Fruit fly (Drosophila melanogaster): Measurements from ENCODE around the gene Stip1.
A peak's percentile ranks its signal among the peaks of the same experiment; 100 is the strongest.

- peak; percentile 18 for TF ChIP-seq Snoo (tag; optimal IDR thresholded peaks at IDR 0.05)
- TF ChIP-seq CG4496 (GFP tag; IDR thresholded peaks at IDR 0.05): peak; percentile 66
- TF ChIP-seq EcR (GFP tag; optimal IDR thresholded peaks at IDR 0.05): peak; percentile 89
- TF ChIP-seq CG17806 (tag; optimal IDR thresholded peaks at IDR 0.05): peak; percentile 10
- peak; percentile 43; the same call in 1 of the 2 replicates for TF ChIP-seq Ets98B (GFP tag; IDR thresholded peaks at IDR 0.05)
- no peak for TF ChIP-seq Pif1A (GFP tag; optimal IDR thresholded peaks at IDR 0.05)
- TF ChIP-seq D1 (tag; optimal IDR thresholded peaks at IDR 0.05): no peak
- TF ChIP-seq CG9948 (tag; optimal IDR thresholded peaks at IDR 0.05): no peak
These were observed 11.8 kb upstream of the Stip1 start, which contains the start of gene CG11601 for dm6 chr2L:283071-283482.

Measured in whole organism, pupa.